Fruit fly (Drosophila melanogaster): Measurements from ENCODE around the gene CG14238.

Gene CG14238

dm6 chr3R:26409780-26410179 is 48.3 kb upstream of the CG14238 start (continued):
- TF ChIP-seq CG6683 (GFP tag; optimal IDR thresholded peaks at IDR 0.05): no peak
- no peak for TF ChIP-seq salm (tag; optimal IDR thresholded peaks at IDR 0.05)
- no peak for TF ChIP-seq ac (GFP tag; optimal IDR thresholded peaks at IDR 0.05)
- no peak for TF ChIP-seq CG9876 (GFP tag; optimal IDR thresholded peaks at IDR 0.05)
- TF ChIP-seq slou (GFP tag; optimal IDR thresholded peaks at IDR 0.05): no peak
- TF ChIP-seq repo (GFP tag; optimal IDR thresholded peaks at IDR 0.05): no peak
- TF ChIP-seq BtbVII (GFP tag; optimal IDR thresholded peaks at IDR 0.05): no peak
- no peak for TF ChIP-seq stwl (tag; optimal IDR thresholded peaks at IDR 0.05)
- TF ChIP-seq CG16779 (GFP tag; IDR thresholded peaks at IDR 0.05): no peak
- TF ChIP-seq p53 (GFP tag; optimal IDR thresholded peaks at IDR 0.05): no peak
- TF ChIP-seq CG2120 (GFP tag; optimal IDR thresholded peaks at IDR 0.05): no peak
- TF ChIP-seq pum (GFP tag; optimal IDR thresholded peaks at IDR 0.05): no peak
- no peak for TF ChIP-seq trh (GFP tag; optimal IDR thresholded peaks at IDR 0.05)
- TF ChIP-seq CG3065 (GFP tag; optimal IDR thresholded peaks at IDR 0.05): no peak
- TF ChIP-seq CG17328 (GFP tag; IDR thresholded peaks at IDR 0.05): no peak
- no peak for TF ChIP-seq MESR4 (GFP tag; optimal IDR thresholded peaks at IDR 0.05)
- no peak for TF ChIP-seq grau (tag; optimal IDR thresholded peaks at IDR 0.05)
- no peak for TF ChIP-seq Chrac-16 (GFP tag; optimal IDR thresholded peaks at IDR 0.05)
- TF ChIP-seq CG13424 (tag; optimal IDR thresholded peaks at IDR 0.05): no peak
- TF ChIP-seq CTCF (GFP tag; optimal IDR thresholded peaks at IDR 0.05): no peak
- TF ChIP-seq lmd (GFP tag; IDR thresholded peaks at IDR 0.05): peak; percentile 55
- no peak for TF ChIP-seq Atf-2 (GFP tag; optimal IDR thresholded peaks at IDR 0.05)
- TF ChIP-seq row (GFP tag; IDR thresholded peaks at IDR 0.05): no peak
- TF ChIP-seq CG9932 (GFP tag; IDR thresholded peaks at IDR 0.05): no peak
- TF ChIP-seq CG12769 (tag; optimal IDR thresholded peaks at IDR 0.05): no peak
- TF ChIP-seq CG2889 (GFP tag; IDR thresholded peaks at IDR 0.05): no peak
- no peak for TF ChIP-seq Stat92E (GFP tag; optimal IDR thresholded peaks at IDR 0.05)
- no peak for TF ChIP-seq Deaf1 (tag; optimal IDR thresholded peaks at IDR 0.05)
- no peak for TF ChIP-seq pan (optimal IDR thresholded peaks at IDR 0.05)
- peak in 1 of 2 experiments; percentile 50 for TF ChIP-seq pan (GFP tag; optimal IDR thresholded peaks at IDR 0.05 in 1 of 2, IDR thresholded peaks at IDR 0.05 in 1 of 2)
- no peak for TF ChIP-seq HmgZ (tag; optimal IDR thresholded peaks at IDR 0.05)
- TF ChIP-seq CG13775 (GFP tag; optimal IDR thresholded peaks at IDR 0.05): no peak
- TF ChIP-seq CG6272 (GFP tag; IDR thresholded peaks at IDR 0.05): no peak
- TF ChIP-seq grn (GFP tag; optimal IDR thresholded peaks at IDR 0.05): no peak
- no peak for TF ChIP-seq Sin3A (optimal IDR thresholded peaks at IDR 0.05)
- TF ChIP-seq phol (tag; optimal IDR thresholded peaks at IDR 0.05): no peak
- no peak for TF ChIP-seq pzg (GFP tag; optimal IDR thresholded peaks at IDR 0.05)
- no peak for TF ChIP-seq unc-4 (GFP tag; IDR thresholded peaks at IDR 0.05; ENCODE audit: partially characterized antibody)
- 0 out of 3 replicates have a peak, but pooled peaks have one; percentile 43 for TF ChIP-seq H15 (GFP tag; IDR thresholded peaks at IDR 0.05)
- no peak for TF ChIP-seq NC2α (GFP tag; optimal IDR thresholded peaks at IDR 0.05)
- peak; percentile 47; the same call in 1 of the 3 replicates for TF ChIP-seq ase (GFP tag; IDR thresholded peaks at IDR 0.05)
- no peak for TF ChIP-seq nerfin-1 (tag; optimal IDR thresholded peaks at IDR 0.05)
- TF ChIP-seq D (optimal IDR thresholded peaks at IDR 0.05): no peak
- no peak for TF ChIP-seq D (GFP tag; optimal IDR thresholded peaks at IDR 0.05)
- TF ChIP-seq Rfx (GFP tag; IDR thresholded peaks at IDR 0.05): 0 out of 2 replicates have a peak, but pooled peaks have one; percentile 21
- TF ChIP-seq Ssrp (tag; optimal IDR thresholded peaks at IDR 0.05): no peak
- no peak for TF ChIP-seq Atf3 (GFP tag; optimal IDR thresholded peaks at IDR 0.05)
- no peak for TF ChIP-seq ab (GFP tag; optimal IDR thresholded peaks at IDR 0.05)
- TF ChIP-seq lov (optimal IDR thresholded peaks at IDR 0.05): no peak
- TF ChIP-seq lov (GFP tag; IDR thresholded peaks at IDR 0.05): no peak
- no peak for TF ChIP-seq CG4854 (GFP tag; optimal IDR thresholded peaks at IDR 0.05)
- no peak for TF ChIP-seq sd (tag; optimal IDR thresholded peaks at IDR 0.05)
- TF ChIP-seq CG9215 (GFP tag; IDR thresholded peaks at IDR 0.05): no peak
- no peak for TF ChIP-seq CG1603 (tag; optimal IDR thresholded peaks at IDR 0.05)

Data from whole organism, embryonic.